Worm (Caenorhabditis elegans): ENCODE results near the gene C09H10.4.

Gene C09H10.4

DNA sequence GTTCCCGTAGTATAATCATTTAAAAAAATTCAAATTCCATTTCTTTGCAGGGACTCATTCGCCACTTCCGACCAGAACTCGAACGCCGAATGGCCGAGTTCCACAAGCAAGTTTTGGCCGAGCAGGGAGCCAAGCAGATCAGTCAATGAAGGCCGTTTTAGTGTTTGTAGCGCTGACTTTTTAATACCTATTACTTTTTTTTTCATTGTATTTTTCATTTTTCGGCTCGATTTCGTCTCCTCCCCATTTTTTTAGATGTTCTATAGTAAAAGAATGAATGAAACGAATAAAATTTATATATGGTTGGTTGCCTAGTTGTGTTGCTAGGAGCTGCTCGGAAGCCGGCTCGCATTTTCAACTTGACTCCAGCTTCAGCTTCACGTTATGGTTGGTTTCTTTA is at the start of gene C09H10.4:
C09H10.4 (plus strand) TSS at position 301 of the 400 bp plus-strand sequence.
- TF ChIP-seq unc-62 (GFP tag; optimal IDR thresholded peaks at IDR 0.05) = no peak

DNA sequence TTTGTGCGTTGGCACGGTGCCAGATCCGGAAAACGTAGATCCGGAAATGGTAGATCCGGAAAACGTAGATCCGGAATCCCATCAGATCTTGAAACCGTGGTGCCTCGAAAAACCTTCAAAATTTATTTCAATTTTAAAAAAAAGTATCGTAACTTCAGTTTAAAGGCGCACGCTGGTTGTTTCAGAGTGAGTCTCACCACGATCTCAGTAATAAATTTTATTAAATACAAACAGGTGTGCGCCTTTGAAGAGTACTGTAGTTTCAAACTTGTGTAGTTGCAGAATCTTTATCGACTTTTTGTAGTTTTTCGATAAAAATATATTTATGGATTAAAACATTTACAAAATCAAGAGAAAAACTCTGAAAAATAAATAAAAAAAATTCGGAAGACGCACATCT is 49.3 kb upstream of the C09H10.4 start:
- TF ChIP-seq unc-62 (GFP tag; optimal IDR thresholded peaks at IDR 0.05) = no peak

DNA sequence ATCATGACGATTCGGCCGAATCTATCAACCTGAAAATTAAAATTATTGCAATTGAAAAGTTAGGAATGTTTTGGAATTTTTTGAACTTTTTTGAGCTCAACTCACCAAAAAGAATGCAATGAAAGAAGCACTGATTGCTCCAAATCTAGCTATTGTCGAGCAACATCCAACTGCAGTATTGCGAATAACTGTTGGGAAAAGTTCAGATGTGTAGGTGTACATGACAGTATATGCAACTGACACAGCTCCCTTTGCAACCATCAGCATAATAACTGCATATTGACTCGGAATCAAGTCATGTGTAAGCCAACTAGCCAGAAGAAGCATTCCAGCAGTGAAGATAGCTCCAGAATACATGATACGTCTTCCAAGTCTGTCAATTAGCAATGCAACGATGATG is 47.4 kb upstream of the C09H10.4 start:
- no peak for TF ChIP-seq unc-62 (GFP tag; optimal IDR thresholded peaks at IDR 0.05)

DNA sequence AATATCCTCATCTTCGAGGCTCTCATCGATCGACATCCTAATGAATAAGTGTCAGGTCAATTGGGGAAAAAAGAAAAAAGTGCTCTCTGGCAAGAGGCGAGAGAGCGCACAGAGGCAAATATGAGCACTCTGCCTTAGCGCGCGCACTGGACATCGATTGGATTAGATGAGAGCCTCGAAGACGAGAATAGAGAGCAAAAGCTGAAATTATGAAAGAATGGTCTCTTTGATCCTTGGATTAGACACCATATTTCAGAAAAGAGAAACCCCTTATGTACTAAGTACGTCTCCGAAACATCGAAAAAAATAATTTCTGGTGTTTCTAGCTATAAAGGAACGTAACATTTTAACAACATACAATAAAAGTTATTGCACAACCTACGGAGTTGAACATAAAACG is 44.7 kb upstream of the C09H10.4 start, which contains the start of gene F45E10.2:
F45E10.2 (minus strand) TSS at position 101 of the 400 bp plus-strand sequence.
- no peak for TF ChIP-seq unc-62 (GFP tag; optimal IDR thresholded peaks at IDR 0.05)

DNA sequence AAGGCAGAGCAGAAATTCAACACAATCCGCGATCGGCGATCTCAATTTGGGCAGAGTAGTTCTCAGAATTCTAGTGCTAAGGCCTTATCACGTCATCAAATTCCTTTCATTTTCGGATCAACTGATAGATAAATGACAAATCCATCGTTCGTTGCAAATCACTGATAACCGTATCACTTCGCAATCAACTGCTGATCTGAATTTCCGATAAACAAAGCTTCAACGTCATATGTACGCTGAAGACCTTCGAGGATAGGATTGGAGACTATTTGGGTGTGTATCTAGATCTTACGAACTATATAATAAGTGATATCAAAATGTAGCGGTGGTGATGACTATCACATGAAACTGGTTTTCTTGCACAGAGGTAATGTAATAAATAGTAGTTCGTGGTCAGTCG is 42.7 kb upstream of the C09H10.4 start:
- TF ChIP-seq unc-62 (GFP tag; optimal IDR thresholded peaks at IDR 0.05) = no peak

DNA sequence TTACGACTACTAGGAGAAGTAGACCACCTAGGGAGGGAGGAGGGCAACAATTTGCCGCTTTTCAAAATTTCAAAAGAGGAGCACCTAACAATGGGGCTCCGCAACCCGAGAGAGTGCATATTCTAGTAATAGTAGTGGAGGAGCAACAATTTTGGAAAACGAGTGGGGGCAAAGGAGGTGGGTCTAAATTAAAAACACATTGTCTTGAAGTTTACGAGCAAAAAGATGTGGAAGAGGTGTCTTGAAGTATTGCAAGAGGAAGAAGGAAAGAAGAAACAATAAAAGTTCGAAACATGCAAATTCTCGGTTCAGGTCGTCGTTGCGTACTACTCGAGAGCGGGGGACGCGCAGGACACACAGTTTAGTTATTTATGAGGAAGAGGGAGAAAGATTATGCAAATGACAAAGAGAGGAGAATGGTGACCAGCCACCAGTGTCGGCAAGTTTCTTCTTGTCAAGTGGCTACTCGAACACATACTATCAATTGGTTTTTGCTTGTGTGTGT is 35.7 kb upstream of the C09H10.4 start:
- no peak for TF ChIP-seq unc-62 (GFP tag; optimal IDR thresholded peaks at IDR 0.05)

DNA sequence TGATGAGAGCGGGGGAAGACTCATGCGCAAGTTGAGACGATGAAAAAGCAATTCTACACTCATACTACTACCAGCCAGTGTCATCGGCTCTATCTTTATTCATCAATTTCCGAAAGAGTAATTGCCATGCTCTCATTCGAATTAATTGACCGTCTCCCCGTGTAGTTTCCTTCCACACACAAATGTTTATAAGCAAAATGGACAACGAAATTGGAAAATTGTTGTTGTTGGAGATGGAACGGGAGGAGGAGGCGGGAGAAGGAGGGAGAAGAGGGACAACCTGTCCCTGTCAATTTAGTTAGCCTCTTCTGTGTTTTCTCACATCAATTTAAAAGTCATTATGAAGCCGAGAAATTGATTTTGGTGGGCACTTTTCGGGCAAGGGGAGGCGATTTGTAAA is 27.4 kb upstream of the C09H10.4 start:
- TF ChIP-seq unc-62 (GFP tag; optimal IDR thresholded peaks at IDR 0.05) = no peak

DNA sequence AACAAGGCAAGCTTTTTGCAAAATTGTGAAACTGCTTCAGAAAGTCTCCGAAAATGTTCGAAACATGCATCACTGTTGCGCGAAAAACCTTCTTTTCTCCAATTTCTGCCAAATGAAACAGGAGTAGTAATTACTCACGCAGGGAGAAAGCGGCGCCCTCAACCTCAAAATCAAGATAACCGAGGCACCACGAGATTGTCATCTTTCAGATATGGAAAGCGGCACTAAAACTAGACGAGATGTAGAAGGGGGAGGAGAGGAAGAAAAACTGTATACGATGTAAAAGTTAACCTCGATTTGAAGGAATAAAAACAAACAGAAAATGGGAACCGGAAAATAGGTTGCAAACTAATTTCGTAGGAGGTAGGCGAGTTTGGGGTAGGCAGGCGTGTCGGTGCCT is 23.4 kb upstream of the C09H10.4 start:
- TF ChIP-seq unc-62 (GFP tag; optimal IDR thresholded peaks at IDR 0.05) = no peak

DNA sequence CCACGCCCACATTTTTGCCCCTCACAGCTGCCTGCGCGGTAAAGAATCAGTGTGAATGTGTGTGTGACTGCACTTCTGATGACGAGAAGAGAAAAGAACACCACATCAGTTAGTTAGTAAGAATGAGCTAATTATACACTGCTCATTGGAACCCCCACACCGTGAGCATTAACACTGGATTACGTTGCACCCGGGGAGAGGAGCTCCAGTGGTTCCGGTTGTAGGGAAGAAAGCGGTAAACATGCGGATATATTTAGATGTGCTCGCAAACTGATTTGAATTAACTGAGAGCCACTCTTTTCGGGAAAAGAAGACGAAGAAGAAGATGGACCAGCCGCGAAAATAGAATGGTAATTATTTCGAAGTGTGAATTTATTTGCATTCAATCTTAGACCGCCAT is 13.2 kb upstream of the C09H10.4 start:
- TF ChIP-seq unc-62 (GFP tag; optimal IDR thresholded peaks at IDR 0.05) = no peak

DNA sequence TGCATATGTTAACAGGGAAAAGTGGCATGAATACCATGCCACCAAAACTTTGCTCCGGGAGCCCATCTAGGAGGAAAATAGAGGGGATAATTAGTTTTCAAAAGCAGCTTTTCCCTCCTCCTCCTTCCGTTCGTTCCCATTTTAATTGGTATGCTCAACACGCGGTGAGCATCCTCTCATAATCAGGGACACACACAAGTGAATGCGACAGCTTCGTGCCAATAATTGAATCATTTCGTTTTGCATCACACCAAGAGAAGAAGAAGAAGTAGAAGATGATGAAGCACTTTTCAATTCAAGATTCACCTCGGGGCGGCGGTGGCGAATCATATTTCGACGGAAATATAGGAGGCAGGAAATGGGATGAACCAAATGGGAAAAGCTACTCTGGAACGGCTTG is 11.8 kb upstream of the C09H10.4 start:
- no peak for TF ChIP-seq unc-62 (GFP tag; optimal IDR thresholded peaks at IDR 0.05)

DNA sequence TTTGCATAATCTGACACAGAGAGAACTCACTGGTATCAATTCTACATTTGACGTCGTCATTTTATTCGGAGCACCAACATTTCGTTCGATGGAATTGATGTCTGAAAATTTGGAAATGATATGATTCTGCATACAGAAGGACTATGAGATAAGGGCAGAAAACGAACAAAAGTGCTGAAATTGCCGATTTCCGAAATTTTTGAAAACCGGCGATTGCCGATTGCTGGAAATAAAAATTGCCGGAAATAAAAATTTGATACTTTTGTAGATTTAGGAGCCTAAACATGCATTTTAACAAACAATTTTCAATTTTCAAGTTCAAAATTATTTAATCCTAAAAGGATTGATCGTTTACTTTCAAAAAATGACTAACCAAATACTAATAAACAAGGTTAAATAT is 10.6 kb upstream of the C09H10.4 start, which contains the start of gene unc-53:
unc-53 (minus strand) TSS at position 101 of the 400 bp plus-strand sequence.
- TF ChIP-seq unc-62 (GFP tag; optimal IDR thresholded peaks at IDR 0.05) = no peak

DNA sequence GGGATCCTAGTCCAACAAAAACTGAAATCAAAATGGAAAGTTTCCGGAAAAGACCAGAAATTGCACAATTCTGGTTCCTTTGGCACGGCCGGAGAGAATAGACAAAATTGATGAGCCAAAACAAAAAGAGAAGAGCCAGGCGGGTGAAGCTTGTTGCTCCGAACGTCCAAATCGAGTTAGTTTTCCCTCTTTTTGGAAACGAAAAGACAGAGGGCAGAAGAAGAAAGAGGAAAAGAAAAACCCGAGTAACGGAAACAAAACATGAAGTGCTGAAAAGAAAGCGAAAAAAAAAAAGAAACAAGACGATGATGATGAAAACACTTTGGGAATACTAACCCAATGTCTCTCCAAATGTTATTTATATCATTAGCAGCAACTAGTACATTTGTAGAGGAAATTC is 8.4 kb upstream of the C09H10.4 start:
- no peak for TF ChIP-seq unc-62 (GFP tag; optimal IDR thresholded peaks at IDR 0.05)

DNA sequence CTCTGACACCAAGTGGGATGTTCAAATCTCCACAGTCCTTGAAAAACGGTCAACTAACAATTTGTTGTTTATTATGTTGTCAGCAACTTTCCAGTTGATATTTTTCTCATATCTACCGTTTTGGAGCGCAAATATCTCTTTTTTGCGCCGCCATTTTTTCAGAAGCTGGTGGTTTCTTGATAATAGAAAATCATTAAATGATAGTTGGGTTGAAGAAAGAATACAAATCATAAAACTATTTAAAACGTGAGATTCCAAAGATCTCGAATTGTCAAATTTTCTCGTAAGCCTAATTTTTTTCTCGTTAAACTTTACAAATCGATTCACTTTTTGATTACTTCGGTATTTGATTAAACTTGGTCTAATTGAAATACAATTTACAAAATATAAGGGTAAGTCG is 7.5 kb upstream of the C09H10.4 start, which contains the start of gene rpl-42:
rpl-42 (plus strand) TSS at position 301 of the 400 bp plus-strand sequence.
- TF ChIP-seq unc-62 (GFP tag; optimal IDR thresholded peaks at IDR 0.05) = no peak

DNA sequence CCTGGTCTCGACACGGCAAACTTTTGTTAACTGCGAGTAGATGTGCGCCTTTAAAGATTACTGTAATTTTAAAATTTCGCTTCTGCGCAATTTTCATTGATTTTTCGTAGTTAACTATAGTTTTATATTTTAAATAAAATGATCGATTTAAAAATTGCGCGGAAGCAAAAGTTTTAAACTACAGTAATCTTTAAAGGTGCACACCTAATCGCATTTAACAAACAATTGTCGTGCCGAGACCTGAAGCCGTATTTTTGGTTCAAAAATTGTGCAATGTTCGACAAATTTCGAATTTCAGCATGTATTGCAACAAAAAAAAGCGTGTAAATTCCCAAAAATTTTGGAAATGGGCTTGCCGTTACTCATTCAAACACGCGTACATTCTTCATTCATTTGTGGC is 5.5 kb upstream of the C09H10.4 start:
- TF ChIP-seq unc-62 (GFP tag; optimal IDR thresholded peaks at IDR 0.05) = no peak

DNA sequence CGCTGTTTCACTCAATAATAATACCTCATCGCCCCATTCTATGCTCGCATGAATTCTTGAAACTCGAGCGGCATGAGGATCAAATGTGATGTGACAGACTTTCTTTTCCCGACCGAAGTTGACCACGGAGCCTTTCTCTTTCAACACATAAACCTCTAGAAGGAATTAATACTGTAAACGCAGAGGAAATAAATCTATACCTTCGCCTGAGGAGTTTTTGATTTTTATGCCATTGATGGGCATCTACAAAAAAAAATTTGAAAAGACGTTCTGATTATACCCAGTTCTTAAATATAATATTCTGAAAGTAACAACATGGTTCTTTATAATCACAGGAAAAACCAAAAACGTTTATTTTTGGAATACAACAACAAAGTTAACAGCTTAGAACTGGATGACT is 3.7 kb upstream of the C09H10.4 start, which contains the start of gene nbs-1:
nbs-1 (minus strand) TSS at position 246 of the 400 bp plus-strand sequence.
- no peak for TF ChIP-seq unc-62 (GFP tag; optimal IDR thresholded peaks at IDR 0.05)

DNA sequence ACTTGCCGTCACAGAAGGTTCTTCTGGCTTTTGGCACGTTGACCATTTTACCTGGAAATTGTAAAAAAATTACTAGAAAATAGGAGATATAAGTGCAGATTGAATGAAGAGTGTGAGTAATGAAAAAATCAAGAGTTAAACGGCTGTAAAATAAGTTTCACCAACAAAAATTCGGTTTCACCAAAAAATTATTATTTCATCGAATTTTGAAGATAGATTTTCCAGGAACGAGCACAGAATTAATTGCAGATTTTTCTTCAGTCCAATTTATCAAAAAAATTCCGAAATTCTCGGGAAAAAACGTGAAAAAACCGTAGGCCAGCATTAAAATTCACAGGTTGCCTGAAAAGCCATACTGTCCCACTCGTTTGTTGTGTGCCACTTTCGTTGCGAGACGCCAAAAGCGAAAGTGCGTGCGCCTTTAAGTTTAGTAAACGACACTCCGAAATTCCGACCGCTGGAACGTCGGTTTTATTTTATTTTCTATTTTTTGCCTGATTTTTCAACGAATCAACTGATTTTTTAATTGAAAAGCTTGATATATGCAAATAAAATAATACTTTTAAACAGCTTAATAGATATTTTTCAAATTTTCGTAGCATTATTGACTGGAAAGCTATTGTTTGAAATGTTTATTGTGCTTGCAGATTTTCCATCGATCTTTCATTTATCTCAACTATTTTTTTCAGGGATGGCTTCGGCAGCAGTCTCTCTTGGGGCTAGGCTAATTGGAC is 2.6 kb upstream of the C09H10.4 start, which contains the start of the genes rpl-36.A and nuo-1:
rpl-36.A (minus strand) TSS at position 51 of the 734 bp plus-strand sequence.
nuo-1 (plus strand) TSS at position 684 of the 734 bp plus-strand sequence.
- no peak for TF ChIP-seq unc-62 (GFP tag; optimal IDR thresholded peaks at IDR 0.05)

DNA sequence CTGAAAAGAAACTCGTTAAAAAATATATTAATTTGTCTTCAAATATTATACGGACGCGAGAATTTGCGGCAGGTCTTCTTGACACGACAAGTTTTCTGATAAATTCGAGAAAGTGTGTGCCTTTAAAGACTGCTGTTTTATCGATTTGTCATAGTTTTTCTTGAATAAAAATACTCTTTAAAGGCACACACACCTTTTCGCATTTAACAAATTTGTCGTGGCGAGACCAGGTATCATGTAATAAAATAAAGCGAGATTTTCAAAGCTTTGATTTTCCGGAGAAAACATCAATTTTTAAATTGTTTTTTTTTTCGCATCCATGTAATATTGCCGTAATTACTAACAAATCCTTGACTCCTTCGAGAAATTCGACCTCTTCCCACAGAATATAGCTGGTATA is 1.2 kb downstream of the C09H10.4 start:
- TF ChIP-seq unc-62 (GFP tag; optimal IDR thresholded peaks at IDR 0.05) = no peak
